Worm (Caenorhabditis elegans) whole organism, late embryonic: Measurements from ENCODE around the gene fbxc-33.

Experiments used
- pha-4 ChIP-seq: fragments of 150-350 bp; optimal IDR thresholded peaks from 2 replicates; lab custom pipeline; 2018; ENCODE audit warnings: missing biosample characterization, missing genetic modification reagents, missing genetic modification characterization
- pqm-1 ChIP-seq: sonication (generic microtip); optimal IDR thresholded peaks from 2 replicates; lab custom pipeline; 2016; ENCODE audit warnings: missing genetic modification characterization, missing compliant biosample characterization
- rnt-1 ChIP-seq: sonication (generic microtip); optimal IDR thresholded peaks from 2 replicates; lab custom pipeline; 2016; ENCODE audit warnings: missing genetic modification characterization, missing compliant biosample characterization
- tbx-7 ChIP-seq: sonication (generic microtip); optimal IDR thresholded peaks from 2 replicates; lab custom pipeline; 2016; ENCODE audit warnings: missing genotype, missing genetic modification characterization, missing compliant biosample characterization
- unc-3 ChIP-seq, 2 experiments: fragments of 200-800 bp in 1 of 2; sonication (Bioruptor generic) in 1 of 2; sonication (generic microtip) in 1 of 2; conservative IDR thresholded peaks in 1 of 2; optimal IDR thresholded peaks in 1 of 2; 2 replicates each; pipeline versions ENCODE4 v1.3.6 to Lab custom; 2016 to 2022; ENCODE audit warnings: missing compliant biosample characterization in 2 of 2, missing genetic modification characterization in 2 of 2, missing genetic modification reagents in 1 of 2

- TF ChIP-seq pqm-1 (no peak), rnt-1 (tag; lab: Kevin White, UChicago) (no peak), unc-3 (GFP tag; conservative IDR thresholded peaks at IDR 0.05; lab: Robert Waterston, UW) (no peak), unc-3 (tag; optimal IDR thresholded peaks at IDR 0.05; lab: Kevin White, UChicago) (no peak), tbx-7 (tag; lab: Kevin White, UChicago) (no peak), pha-4 (tag; lab: Kevin White, UChicago) (no peak)
Measured at ce11 chrII:880666-881226, 32.7 kb upstream of the fbxc-33 start.
